Worm (Caenorhabditis elegans) whole organism, L4 larva: ENCODE data around the gene fbxc-7.

Experiments used
- Y5F2A.4 ChIP-seq: fragments of 200-800 bp; sonication (Bioruptor generic); optimal IDR thresholded peaks from 2 replicates; lab custom pipeline; 2018; ENCODE audit warnings: mild to moderate bottlenecking, missing genetic modification characterization, missing compliant biosample characterization
- daf-19 ChIP-seq: fragments of 200-800 bp; sonication (Bioruptor generic); conservative IDR thresholded peaks from 2 replicates; pipeline ENCODE4 v1.3.6; 2022; ENCODE audit warnings: missing genetic modification characterization, missing compliant biosample characterization
- nhr-237 ChIP-seq: sonication (generic microtip); optimal IDR thresholded peaks from 2 replicates; lab custom pipeline; 2017; ENCODE audit warnings: missing biosample characterization, missing genetic modification characterization
- nhr-77 ChIP-seq: fragments of 150-350 bp; optimal IDR thresholded peaks from 2 replicates; lab custom pipeline; 2014; ENCODE audit warnings: missing biosample characterization, missing genetic modification characterization
- unc-39 ChIP-seq: sonication (generic microtip); optimal IDR thresholded peaks from 2 replicates; lab custom pipeline; 2017; ENCODE audit warnings: missing biosample characterization, missing genetic modification characterization

DNA sequence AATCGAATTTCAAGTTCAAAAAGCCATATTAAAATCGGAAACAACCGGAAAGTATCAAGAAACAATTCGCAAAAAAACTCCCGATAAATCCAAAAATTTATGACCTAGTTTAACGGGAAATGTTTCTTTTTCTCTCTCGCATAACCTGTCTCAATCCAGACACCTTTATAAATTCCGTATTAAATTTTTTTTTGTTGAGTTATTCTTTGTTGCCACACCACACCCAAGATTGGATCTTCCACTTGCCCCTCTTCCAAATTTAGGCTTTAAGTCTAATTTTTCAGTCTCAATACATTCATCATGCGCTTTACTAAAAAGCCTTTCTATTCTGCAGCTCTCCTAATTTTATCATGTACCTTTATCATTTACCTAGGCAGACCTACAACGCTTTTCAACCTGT lies 16.2 kb upstream of the fbxc-7 start, which contains the start of gene R07C3.3:
- TF ChIP-seq unc-39 (tag; lab: Kevin White, UChicago) (no peak), Y5F2A.4 (GFP tag; lab: Kevin White, UChicago) (no peak), nhr-237 (tag; lab: Kevin White, UChicago) (no peak), nhr-77 (no peak), daf-19 (no peak)
